Worm (Caenorhabditis elegans) whole organism, L3 larva: ENCODE results near the gene T01G5.6.

Experiments used
- egl-27 ChIP-seq: sonication (generic microtip); optimal IDR thresholded peaks from 4 replicates; lab custom pipeline; 2017; ENCODE audit warnings: missing biosample characterization, missing genetic modification reagents, missing genetic modification characterization
- elt-2 ChIP-seq: sonication (generic microtip); optimal IDR thresholded peaks from 2 replicates; lab custom pipeline; 2016; ENCODE audit warnings: missing genetic modification reagents, mild to moderate bottlenecking, missing genetic modification characterization, missing compliant biosample characterization
- elt-3 ChIP-seq, 3 experiments: fragments of 150-350 bp in 1 of 3; sonication (generic microtip) in 2 of 3; optimal IDR thresholded peaks; 2 replicates in 2 of 3; 4 replicates in 1 of 3; lab custom pipeline; 2014 to 2017; ENCODE audit warnings: missing biosample characterization in 3 of 3, missing genetic modification characterization in 3 of 3
- mdl-1 ChIP-seq: fragments of 150-350 bp; optimal IDR thresholded peaks from 2 replicates; lab custom pipeline; 2014; ENCODE audit warnings: missing biosample characterization, missing genetic modification characterization
- nhr-23 ChIP-seq: fragments of 150-350 bp; optimal IDR thresholded peaks from 2 replicates; lab custom pipeline; 2014; ENCODE audit warnings: missing biosample characterization, missing genetic modification reagents, missing genetic modification characterization
- nhr-67 ChIP-seq: fragments of 150-350 bp; optimal IDR thresholded peaks from 2 replicates; lab custom pipeline; 2014; ENCODE audit warnings: missing biosample characterization, missing genetic modification characterization
- nhr-77 ChIP-seq: fragments of 150-350 bp; optimal IDR thresholded peaks from 2 replicates; lab custom pipeline; 2014; ENCODE audit warnings: missing biosample characterization, missing genetic modification characterization
- unc-39 ChIP-seq: sonication (generic microtip); optimal IDR thresholded peaks from 4 replicates; lab custom pipeline; 2017; ENCODE audit warnings: missing biosample characterization, missing genetic modification characterization
- ztf-4 ChIP-seq: fragments of 150-350 bp; optimal IDR thresholded peaks from 2 replicates; lab custom pipeline; 2014; ENCODE audit warnings: missing biosample characterization, missing genetic modification characterization

ce11 chrV:15111660-15112059, 2.2 kb downstream of the T01G5.6 start, which contains the start of gene T01G5.7:
- TF ChIP-seq unc-39 (tag; lab: Kevin White, UChicago): no peak
- TF ChIP-seq nhr-67: no peak
- TF ChIP-seq elt-2: no peak
- TF ChIP-seq mdl-1 (tag; lab: Kevin White, UChicago): no peak
- no peak for TF ChIP-seq ztf-4 (tag; lab: Kevin White, UChicago)
- no peak for TF ChIP-seq nhr-23
- no peak for TF ChIP-seq nhr-77 (tag; lab: Kevin White, UChicago)
- TF ChIP-seq elt-3 (tag; optimal IDR thresholded peaks at IDR 0.05; lab: Kevin White, UChicago): no peak
- TF ChIP-seq egl-27 (tag; lab: Kevin White, UChicago): no peak
